Worm (Caenorhabditis elegans): ENCODE data around the gene thn-5.

DNA sequence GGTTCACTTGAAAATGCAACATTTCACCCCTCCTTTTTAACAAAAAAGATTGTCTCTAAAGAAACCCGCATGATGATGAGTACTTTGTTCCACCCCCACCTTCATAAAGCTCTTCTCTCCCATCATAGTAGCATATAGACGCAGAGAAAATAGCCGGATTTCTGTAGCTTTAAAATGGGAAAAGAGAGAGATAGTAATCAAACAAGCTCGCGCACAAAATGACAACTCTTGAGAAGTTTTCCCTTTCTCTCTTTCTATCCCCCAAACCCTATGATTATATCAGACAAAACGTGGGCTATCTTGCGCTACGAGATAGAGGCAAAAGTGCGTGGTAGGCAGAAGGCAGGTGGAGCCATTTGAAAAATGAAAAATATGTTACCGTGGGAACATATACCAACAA, 28.1 kb upstream of the thn-5 start:
- no peak for TF ChIP-seq nhr-237 (tag; optimal IDR thresholded peaks at IDR 0.05)
- TF ChIP-seq unc-120 (tag; optimal IDR thresholded peaks at IDR 0.05; ENCODE audit: poor library complexity, severe bottlenecking): no peak
- no peak for TF ChIP-seq mls-2 (tag; optimal IDR thresholded peaks at IDR 0.05)
- no peak for TF ChIP-seq unc-62 (GFP tag; optimal IDR thresholded peaks at IDR 0.05)
- no peak for TF ChIP-seq nhr-76 (tag; optimal IDR thresholded peaks at IDR 0.05)
- no peak for TF ChIP-seq elt-3 (tag; optimal IDR thresholded peaks at IDR 0.05)
